Worm (Caenorhabditis elegans) whole organism, late embryonic: ENCODE measurements around the gene F19G12.1.

Experiments used
- C38D4.7 ChIP-seq: fragments of 200-800 bp; sonication (Bioruptor generic); optimal IDR thresholded peaks from 2 replicates; lab custom pipeline; 2018; ENCODE audit warnings: mild to moderate bottlenecking, missing genetic modification characterization, moderate library complexity, missing compliant biosample characterization
- F13H6.1 ChIP-seq: sonication (generic microtip); optimal IDR thresholded peaks from 2 replicates; lab custom pipeline; 2016; ENCODE audit warnings: missing genetic modification characterization, missing compliant biosample characterization
- K09A11.1 ChIP-seq: sonication (generic microtip); optimal IDR thresholded peaks from 2 replicates; lab custom pipeline; 2017; ENCODE audit warnings: antibody characterized with exemption, mild to moderate bottlenecking, missing genetic modification characterization, missing compliant biosample characterization; ENCODE audit not compliant: insufficient read depth
- T23F11.4 ChIP-seq: fragments of 200-800 bp; sonication (Bioruptor generic); optimal IDR thresholded peaks from 2 replicates; lab custom pipeline; 2018; ENCODE audit warnings: mild to moderate bottlenecking, missing genetic modification characterization, missing compliant biosample characterization
- ahr-1 ChIP-seq: sonication (generic microtip); optimal IDR thresholded peaks from 2 replicates; lab custom pipeline; 2016; ENCODE audit warnings: missing genetic modification characterization, missing compliant biosample characterization
- ama-1 ChIP-seq: fragments of 150-350 bp; optimal IDR thresholded peaks from 2 replicates; lab custom pipeline; 2014
- ceh-14 ChIP-seq: sonication (generic microtip); optimal IDR thresholded peaks from 2 replicates; lab custom pipeline; 2016; ENCODE audit warnings: missing genotype, missing genetic modification characterization, missing compliant biosample characterization
- ceh-18 ChIP-seq: sonication (generic microtip); optimal IDR thresholded peaks from 2 replicates; lab custom pipeline; 2016; ENCODE audit warnings: missing genetic modification characterization, missing compliant biosample characterization
- ceh-19 ChIP-seq: fragments of 200-800 bp; sonication (Bioruptor generic); optimal IDR thresholded peaks from 2 replicates; lab custom pipeline; 2018; ENCODE audit warnings: mild to moderate bottlenecking, missing genetic modification characterization, missing compliant biosample characterization
- ceh-2 ChIP-seq: sonication (generic microtip); optimal IDR thresholded peaks from 2 replicates; lab custom pipeline; 2016; ENCODE audit warnings: missing genotype, missing genetic modification characterization, missing compliant biosample characterization
- ceh-22 ChIP-seq: sonication (generic microtip); optimal IDR thresholded peaks from 2 replicates; lab custom pipeline; 2017; ENCODE audit warnings: missing biosample characterization, missing genetic modification characterization
- ceh-30 ChIP-seq: fragments of 150-350 bp; optimal IDR thresholded peaks from 2 replicates; lab custom pipeline; 2014; ENCODE audit warnings: missing biosample characterization, missing genetic modification characterization
- ceh-31 ChIP-seq: sonication (generic microtip); optimal IDR thresholded peaks from 2 replicates; lab custom pipeline; 2016; ENCODE audit warnings: missing genetic modification characterization, missing compliant biosample characterization
- ceh-45 ChIP-seq: fragments of 200-800 bp; sonication (Bioruptor generic); IDR thresholded peaks from 2 replicates; pipeline ENCODE4 v1.3.6; 2022; ENCODE audit warnings: missing genetic modification reagents, missing genetic modification characterization, missing compliant biosample characterization
- ceh-48 ChIP-seq: sonication (generic microtip); optimal IDR thresholded peaks from 2 replicates; lab custom pipeline; 2016; ENCODE audit warnings: missing genetic modification characterization, inconsistent platforms, missing compliant biosample characterization
- ceh-9 ChIP-seq: sonication (generic microtip); optimal IDR thresholded peaks from 2 replicates; lab custom pipeline; 2016; ENCODE audit warnings: mild to moderate bottlenecking, missing genetic modification characterization, inconsistent platforms, missing compliant biosample characterization
- che-1 ChIP-seq: sonication (generic microtip); optimal IDR thresholded peaks from 2 replicates; lab custom pipeline; 2016; ENCODE audit warnings: mild to moderate bottlenecking, missing genetic modification characterization, missing compliant biosample characterization
- dmd-4 ChIP-seq: sonication (generic microtip); optimal IDR thresholded peaks from 2 replicates; lab custom pipeline; 2016; ENCODE audit warnings: borderline replicate concordance, missing genetic modification characterization, missing compliant biosample characterization
- dve-1 ChIP-seq: sonication (generic microtip); optimal IDR thresholded peaks from 2 replicates; lab custom pipeline; 2017; ENCODE audit warnings: antibody characterized with exemption, mild to moderate bottlenecking, missing genetic modification characterization, missing compliant biosample characterization
- elt-2 ChIP-seq: sonication (generic microtip); optimal IDR thresholded peaks from 2 replicates; lab custom pipeline; 2016; ENCODE audit warnings: missing genetic modification reagents, missing genetic modification characterization, missing compliant biosample characterization
- eyg-1 ChIP-seq: sonication (generic microtip); optimal IDR thresholded peaks from 2 replicates; lab custom pipeline; 2016; ENCODE audit warnings: missing genotype, missing genetic modification characterization, missing compliant biosample characterization
- fax-1 ChIP-seq: sonication (generic microtip); optimal IDR thresholded peaks from 2 replicates; lab custom pipeline; 2016; ENCODE audit warnings: missing genotype, missing genetic modification characterization, missing compliant biosample characterization
- fkh-10 ChIP-seq: fragments of 150-350 bp; optimal IDR thresholded peaks from 2 replicates; lab custom pipeline; 2014; ENCODE audit warnings: missing biosample characterization, missing genetic modification reagents, missing genetic modification characterization
- fkh-6 ChIP-seq: sonication (generic microtip); optimal IDR thresholded peaks from 2 replicates; lab custom pipeline; 2016; ENCODE audit warnings: missing genetic modification characterization, missing compliant biosample characterization
- gmeb-2 ChIP-seq: sonication (generic microtip); optimal IDR thresholded peaks from 2 replicates; lab custom pipeline; 2016; ENCODE audit warnings: missing genetic modification characterization, inconsistent platforms, missing compliant biosample characterization
- hlh-15 ChIP-seq: sonication (generic microtip); optimal IDR thresholded peaks from 2 replicates; lab custom pipeline; 2016; ENCODE audit warnings: missing genetic modification characterization, missing compliant biosample characterization
- hlh-30 ChIP-seq: sonication (generic microtip); optimal IDR thresholded peaks from 2 replicates; lab custom pipeline; 2017; ENCODE audit warnings: antibody characterized with exemption, missing genetic modification characterization, missing compliant biosample characterization; ENCODE audit not compliant: insufficient read depth
- hlh-6 ChIP-seq: sonication (generic microtip); optimal IDR thresholded peaks from 2 replicates; lab custom pipeline; 2016; ENCODE audit warnings: missing genotype, missing genetic modification characterization, missing compliant biosample characterization
- lin-11 ChIP-seq: fragments of 200-800 bp; sonication (Bioruptor generic); optimal IDR thresholded peaks from 2 replicates; lab custom pipeline; 2018; ENCODE audit warnings: mild to moderate bottlenecking, missing genetic modification characterization, missing compliant biosample characterization
- nfya-1 ChIP-seq: sonication (generic microtip); optimal IDR thresholded peaks from 2 replicates; lab custom pipeline; 2017; ENCODE audit warnings: missing genetic modification characterization, mild to moderate bottlenecking, missing compliant biosample characterization, antibody characterized with exemption, moderate library complexity
- nhr-11 ChIP-seq: fragments of 150-350 bp; optimal IDR thresholded peaks from 2 replicates; lab custom pipeline; 2014; ENCODE audit warnings: missing biosample characterization, missing genetic modification characterization
- nhr-232 ChIP-seq: sonication (generic microtip); optimal IDR thresholded peaks from 2 replicates; lab custom pipeline; 2016; ENCODE audit warnings: missing genetic modification characterization, missing compliant biosample characterization
- npax-4 ChIP-seq: sonication (generic microtip); optimal IDR thresholded peaks from 2 replicates; lab custom pipeline; 2016; ENCODE audit warnings: missing genetic modification characterization, missing compliant biosample characterization
- pag-3 ChIP-seq: sonication (generic microtip); optimal IDR thresholded peaks from 2 replicates; lab custom pipeline; 2016; ENCODE audit warnings: missing compliant biosample characterization, missing genetic modification characterization, borderline replicate concordance
- pax-1 ChIP-seq: fragments of 150-350 bp; optimal IDR thresholded peaks from 2 replicates; lab custom pipeline; 2014; ENCODE audit warnings: missing biosample characterization, missing genetic modification characterization
- pha-2 ChIP-seq: sonication (generic microtip); optimal IDR thresholded peaks from 2 replicates; lab custom pipeline; 2017; ENCODE audit warnings: mild to moderate bottlenecking, missing genetic modification characterization, missing compliant biosample characterization
- pha-4 ChIP-seq: fragments of 150-350 bp; optimal IDR thresholded peaks from 2 replicates; lab custom pipeline; 2018; ENCODE audit warnings: missing biosample characterization, missing genetic modification reagents, missing genetic modification characterization
- pqm-1 ChIP-seq: sonication (generic microtip); optimal IDR thresholded peaks from 2 replicates; lab custom pipeline; 2016; ENCODE audit warnings: missing genetic modification characterization, missing compliant biosample characterization
- pros-1 ChIP-seq: fragments of 150-350 bp; optimal IDR thresholded peaks from 2 replicates; lab custom pipeline; 2014; ENCODE audit warnings: missing biosample characterization, missing genetic modification reagents, missing genetic modification characterization
- ref-2 ChIP-seq: sonication (generic microtip); optimal IDR thresholded peaks from 2 replicates; lab custom pipeline; 2016; ENCODE audit warnings: missing genetic modification characterization, missing compliant biosample characterization
- rnt-1 ChIP-seq: sonication (generic microtip); optimal IDR thresholded peaks from 2 replicates; lab custom pipeline; 2016; ENCODE audit warnings: missing genetic modification characterization, missing compliant biosample characterization
- sdc-2 ChIP-seq: sonication (generic microtip); optimal IDR thresholded peaks from 2 replicates; lab custom pipeline; 2016; ENCODE audit warnings: missing genotype, missing genetic modification characterization, missing compliant biosample characterization
- sox-2 ChIP-seq: fragments of 200-800 bp; sonication (Bioruptor generic); IDR thresholded peaks from 2 replicates; pipeline ENCODE4 v1.3.6; 2022; ENCODE audit warnings: missing genetic modification reagents, missing genetic modification characterization, missing compliant biosample characterization
- sox-4 ChIP-seq: sonication (generic microtip); optimal IDR thresholded peaks from 2 replicates; lab custom pipeline; 2017; ENCODE audit warnings: mild to moderate bottlenecking, missing genetic modification characterization, inconsistent platforms, missing compliant biosample characterization
- tbx-2 ChIP-seq: sonication (generic microtip); optimal IDR thresholded peaks from 2 replicates; lab custom pipeline; 2016; ENCODE audit warnings: missing genetic modification characterization, missing compliant biosample characterization
- tbx-7 ChIP-seq: sonication (generic microtip); optimal IDR thresholded peaks from 2 replicates; lab custom pipeline; 2016; ENCODE audit warnings: missing genotype, missing genetic modification characterization, missing compliant biosample characterization
- ttx-3 ChIP-seq: sonication (generic microtip); optimal IDR thresholded peaks from 2 replicates; lab custom pipeline; 2016; ENCODE audit warnings: missing genetic modification reagents, missing genetic modification characterization, missing compliant biosample characterization
- unc-3 ChIP-seq, 2 experiments: fragments of 200-800 bp in 1 of 2; sonication (Bioruptor generic) in 1 of 2; sonication (generic microtip) in 1 of 2; conservative IDR thresholded peaks in 1 of 2; optimal IDR thresholded peaks in 1 of 2; 2 replicates each; pipeline versions ENCODE4 v1.3.6 to Lab custom; 2016 to 2022; ENCODE audit warnings: missing compliant biosample characterization in 2 of 2, missing genetic modification characterization in 2 of 2, missing genetic modification reagents in 1 of 2
- unc-42 ChIP-seq: sonication (generic microtip); optimal IDR thresholded peaks from 2 replicates; lab custom pipeline; 2016; ENCODE audit warnings: missing genotype, missing genetic modification characterization, missing compliant biosample characterization
- unc-55 ChIP-seq: sonication (generic microtip); optimal IDR thresholded peaks from 2 replicates; lab custom pipeline; 2017; ENCODE audit warnings: missing biosample characterization, missing genetic modification reagents, missing genetic modification characterization
- unc-86 ChIP-seq: sonication (generic microtip); optimal IDR thresholded peaks from 2 replicates; lab custom pipeline; 2016; ENCODE audit warnings: missing genetic modification characterization, missing compliant biosample characterization
- zip-5 ChIP-seq: sonication (generic microtip); optimal IDR thresholded peaks from 2 replicates; lab custom pipeline; 2016; ENCODE audit warnings: missing genetic modification characterization, missing compliant biosample characterization

Gene F19G12.1

ce11 chrX:1446593-1447141 is 15.9 kb downstream of the F19G12.1 start, which contains the start of gene zfp-3 (continued):
- TF ChIP-seq sox-2 (GFP tag; lab: Robert Waterston, UW) (no peak), ahr-1 (no peak), ama-1 (lab: Kevin White, UChicago) (peak; percentile 49), unc-86 (tag; lab: Kevin White, UChicago) (peak; percentile 25), rnt-1 (tag; lab: Kevin White, UChicago) (peak; percentile 67), nfya-1 (tag; lab: Kevin White, UChicago) (peak; percentile 95), ceh-14 (peak; percentile 64), npax-4 (tag; lab: Kevin White, UChicago) (no peak), ceh-9 (tag; lab: Kevin White, UChicago) (no peak), ceh-18 (tag; lab: Kevin White, UChicago) (peak; percentile 92), ceh-31 (tag; lab: Kevin White, UChicago) (peak; percentile 90), pha-2 (tag; lab: Kevin White, UChicago) (peak; percentile 31), eyg-1 (tag; lab: Kevin White, UChicago) (no peak), hlh-30 (tag; lab: Kevin White, UChicago) (peak; percentile 98), T23F11.4 (GFP tag; lab: Kevin White, UChicago) (no peak), fax-1 (tag; lab: Kevin White, UChicago) (no peak), K09A11.1 (tag; lab: Kevin White, UChicago) (no peak), ttx-3 (tag; lab: Kevin White, UChicago) (no peak), ceh-30 (tag; lab: Kevin White, UChicago) (peak; percentile 54), pax-1 (peak; percentile 53), ceh-48 (tag; lab: Kevin White, UChicago) (peak; percentile 83), elt-2 (tag; lab: Kevin White, UChicago) (peak; percentile 3), che-1 (tag; lab: Kevin White, UChicago) (no peak), tbx-2 (tag; lab: Kevin White, UChicago) (peak; percentile 79), hlh-15 (tag; lab: Kevin White, UChicago) (no peak), gmeb-2 (tag; lab: Kevin White, UChicago) (no peak), unc-3 (GFP tag; conservative IDR thresholded peaks at IDR 0.05; lab: Robert Waterston, UW) (no peak), unc-3 (tag; optimal IDR thresholded peaks at IDR 0.05; lab: Kevin White, UChicago) (no peak), zip-5 (tag; lab: Kevin White, UChicago) (no peak), unc-55 (peak; percentile 67), sox-4 (tag; lab: Kevin White, UChicago) (no peak), fkh-10 (GFP tag; lab: Kevin White, UChicago) (no peak), C38D4.7 (no peak), pqm-1 (tag; lab: Kevin White, UChicago) (peak; percentile 67), F13H6.1 (tag; lab: Kevin White, UChicago) (peak; percentile 82), sdc-2 (peak; percentile 92), lin-11 (no peak), pha-4 (tag; lab: Kevin White, UChicago) (no peak), ceh-19 (GFP tag; lab: Kevin White, UChicago) (no peak), hlh-6 (tag; lab: Kevin White, UChicago) (no peak), nhr-11 (tag; lab: Kevin White, UChicago) (no peak), ref-2 (peak; percentile 86)

DNA sequence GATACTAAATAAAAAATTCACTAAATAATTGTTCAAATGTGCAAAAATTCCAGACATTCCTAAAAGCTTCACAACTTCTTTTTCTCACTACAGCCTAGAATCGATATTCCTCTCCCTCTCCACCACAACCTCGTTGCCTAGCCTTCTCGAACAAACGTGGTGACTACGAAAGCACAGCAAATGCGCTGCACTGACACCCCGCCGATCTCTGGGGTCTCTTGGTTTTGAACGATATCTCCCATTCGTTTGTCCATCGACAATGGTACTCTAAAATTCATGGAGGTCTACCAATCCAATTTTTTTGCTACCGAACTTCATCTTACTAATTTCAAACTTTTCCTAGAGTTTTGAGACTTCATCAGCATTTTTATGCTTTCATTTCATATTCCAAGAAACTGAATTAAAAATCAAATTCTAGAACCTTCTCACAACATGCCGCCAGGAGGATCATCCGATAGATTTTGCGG is 19.6 kb downstream of the F19G12.1 start, which contains the start of gene W05H7.1:
Gene W05H7.1, plus strand, starts transcription at position 417 of the 467 bp plus-strand sequence.
- no peak for TF ChIP-seq pax-1
- no peak for TF ChIP-seq K09A11.1 (tag; lab: Kevin White, UChicago)
- TF ChIP-seq pros-1 (tag; lab: Kevin White, UChicago): no peak
- TF ChIP-seq ceh-22 (tag; lab: Kevin White, UChicago): no peak
- no peak for TF ChIP-seq unc-42 (tag; lab: Kevin White, UChicago)
- no peak for TF ChIP-seq fax-1 (tag; lab: Kevin White, UChicago)
- no peak for TF ChIP-seq tbx-7 (tag; lab: Kevin White, UChicago)
- TF ChIP-seq dmd-4 (tag; lab: Kevin White, UChicago): no peak
- TF ChIP-seq lin-11: no peak
- no peak for TF ChIP-seq unc-3 (GFP tag; conservative IDR thresholded peaks at IDR 0.05; lab: Robert Waterston, UW)
- TF ChIP-seq unc-3 (tag; optimal IDR thresholded peaks at IDR 0.05; lab: Kevin White, UChicago): no peak
- TF ChIP-seq nhr-232 (tag; lab: Kevin White, UChicago): no peak
- TF ChIP-seq ceh-45 (GFP tag; lab: Robert Waterston, UW): no peak
- no peak for TF ChIP-seq pag-3 (tag; lab: Kevin White, UChicago)
- no peak for TF ChIP-seq dve-1 (tag; lab: Kevin White, UChicago)
- no peak for TF ChIP-seq sox-4 (tag; lab: Kevin White, UChicago)
- TF ChIP-seq fkh-6 (tag; lab: Kevin White, UChicago): no peak
- no peak for TF ChIP-seq ref-2
- no peak for TF ChIP-seq ceh-2
